Fruit fly (Drosophila melanogaster) whole organism, embryonic: ENCODE results near the gene CG13984.

ENCODE experiments used
- Atf6 ChIP-seq: fragments of 200-800 bp; sonication (Bioruptor generic); IDR thresholded peaks from 2 replicates; pipeline ENCODE4 v1.3.6; 2022; ENCODE audit warnings: missing biosample characterization, missing genetic modification characterization
- B-H2 ChIP-seq: fragments of 200-800 bp; sonication (Bioruptor generic); optimal IDR thresholded peaks from 2 replicates; lab custom pipeline; 2018; ENCODE audit warnings: missing biosample characterization, mild to moderate bottlenecking, missing genetic modification characterization
- Bgb ChIP-seq: fragments of 200-800 bp; sonication (Bioruptor generic); IDR thresholded peaks from 2 replicates; pipeline ENCODE4 v1.3.6; 2022; ENCODE audit warnings: missing biosample characterization, missing genetic modification characterization; ENCODE audit not compliant: partially characterized antibody
- Blimp-1 ChIP-seq: fragments of 200-800 bp; sonication (Bioruptor generic); optimal IDR thresholded peaks from 3 replicates; lab custom pipeline; 2018; ENCODE audit warnings: missing biosample characterization, missing genetic modification characterization, mild to moderate bottlenecking, moderate library complexity, missing genetic modification reagents
- CG10267 ChIP-seq: fragments of 200-800 bp; sonication (Bioruptor generic); optimal IDR thresholded peaks from 2 replicates; lab custom pipeline; 2018; ENCODE audit warnings: missing biosample characterization, mild to moderate bottlenecking, missing genetic modification characterization, moderate library complexity
- CG11398 ChIP-seq: fragments of 200-800 bp; sonication (Bioruptor generic); optimal IDR thresholded peaks from 2 replicates; lab custom pipeline; 2016; ENCODE audit warnings: missing biosample characterization, missing genetic modification characterization
- CG14441 ChIP-seq: fragments of 200-800 bp; sonication (Bioruptor generic); IDR thresholded peaks from 2 replicates; pipeline ENCODE4 v1.3.6; 2022; ENCODE audit warnings: missing biosample characterization, missing genetic modification characterization
- CG14667 ChIP-seq: fragments of 200-800 bp; sonication (Bioruptor generic); IDR thresholded peaks from 2 replicates; pipeline ENCODE4 v1.3.6; 2022; ENCODE audit warnings: missing biosample characterization, missing genetic modification characterization
- CG15514 ChIP-seq: fragments of 200-800 bp; sonication (Bioruptor generic); optimal IDR thresholded peaks from 3 replicates; lab custom pipeline; 2017; ENCODE audit warnings: missing biosample characterization, missing genetic modification characterization, mild to moderate bottlenecking, moderate library complexity, missing genetic modification reagents
- CG17328 ChIP-seq: fragments of 200-800 bp; sonication (Bioruptor generic); IDR thresholded peaks from 2 replicates; pipeline ENCODE4 v1.3.6; 2022; ENCODE audit warnings: missing biosample characterization, missing genetic modification characterization
- CG17568 ChIP-seq: fragments of 200-800 bp; sonication (Bioruptor generic); optimal IDR thresholded peaks from 2 replicates; lab custom pipeline; 2018; ENCODE audit warnings: missing biosample characterization, mild to moderate bottlenecking, missing genetic modification characterization, moderate library complexity
- CG18262 ChIP-seq: fragments of 200-800 bp; optimal IDR thresholded peaks from 3 replicates; lab custom pipeline; 2019; ENCODE audit warnings: missing biosample characterization, mild to moderate bottlenecking, missing genetic modification characterization, moderate library complexity
- CG2199 ChIP-seq: fragments of 200-800 bp; sonication (Bioruptor generic); IDR thresholded peaks from 3 replicates; pipeline ENCODE4 v1.3.6; 2022; ENCODE audit warnings: missing biosample characterization, missing genetic modification characterization
- CG2202 ChIP-seq: fragments of 200-800 bp; sonication (Bioruptor generic); optimal IDR thresholded peaks from 2 replicates; lab custom pipeline; 2018; ENCODE audit warnings: missing biosample characterization, mild to moderate bottlenecking, missing genetic modification characterization
- CG30020 ChIP-seq: fragments of 200-800 bp; optimal IDR thresholded peaks from 2 replicates; lab custom pipeline; 2019; ENCODE audit warnings: missing biosample characterization, mild to moderate bottlenecking, missing genetic modification characterization, moderate library complexity
- CG33557 ChIP-seq: fragments of 200-800 bp; sonication (Bioruptor generic); optimal IDR thresholded peaks from 2 replicates; lab custom pipeline; 2019; ENCODE audit warnings: missing biosample characterization, mild to moderate bottlenecking, missing genetic modification characterization, moderate library complexity
- CG34422 ChIP-seq: fragments of 200-800 bp; sonication (Bioruptor generic); IDR thresholded peaks from 3 replicates; pipeline ENCODE4 v1.3.6; 2022; ENCODE audit warnings: missing biosample characterization, missing genetic modification characterization
- CG42726 ChIP-seq: fragments of 200-800 bp; sonication (Bioruptor generic); IDR thresholded peaks from 2 replicates; pipeline ENCODE4 v1.3.6; 2022; ENCODE audit warnings: missing biosample characterization, missing genetic modification characterization; ENCODE audit not compliant: partially characterized antibody
- CG6175 ChIP-seq: fragments of 200-800 bp; sonication (Bioruptor generic); IDR thresholded peaks from 3 replicates; pipeline ENCODE4 v1.3.6; 2022; ENCODE audit warnings: missing biosample characterization, missing genetic modification characterization
- CG6791 ChIP-seq: fragments of 200-800 bp; sonication (Bioruptor generic); IDR thresholded peaks from 3 replicates; pipeline ENCODE4 v1.3.6; 2022; ENCODE audit warnings: missing biosample characterization, missing genetic modification characterization; ENCODE audit not compliant: partially characterized antibody
- CG7786 ChIP-seq: fragments of 200-800 bp; sonication (Bioruptor generic); optimal IDR thresholded peaks from 2 replicates; lab custom pipeline; 2016; ENCODE audit warnings: missing biosample characterization, missing genetic modification characterization
- CG8765 ChIP-seq: fragments of 200-800 bp; sonication (Bioruptor generic); IDR thresholded peaks from 2 replicates; pipeline ENCODE4 v1.3.6; 2022; ENCODE audit warnings: missing biosample characterization, missing genetic modification characterization
- CHES-1-like ChIP-seq: fragments of 200-800 bp; sonication (Bioruptor generic); optimal IDR thresholded peaks from 2 replicates; lab custom pipeline; 2016; ENCODE audit warnings: missing biosample characterization, missing genetic modification characterization
- Chrac-16 ChIP-seq: fragments of 200-800 bp; sonication (Bioruptor generic); optimal IDR thresholded peaks from 3 replicates; lab custom pipeline; 2016; ENCODE audit warnings: missing biosample characterization, missing genetic modification characterization
- D ChIP-seq, 2 experiments: fragments of 200-800 bp in 1 of 2; fragments of >200 bp in 1 of 2; sonication (Bioruptor generic) in 1 of 2; optimal IDR thresholded peaks; 2 replicates in 1 of 2; 3 replicates in 1 of 2; lab custom pipeline; 2017; ENCODE audit warnings: mild to moderate bottlenecking in 1 of 2, missing biosample characterization in 1 of 2, missing genetic modification characterization in 1 of 2, missing genetic modification reagents in 1 of 2
- Dfd ChIP-seq, 2 experiments: fragments of >200 bp; optimal IDR thresholded peaks; 2 replicates each; lab custom pipeline; 2017; ENCODE audit warnings: missing biosample characterization in 2 of 2, missing genetic modification characterization in 2 of 2
- Dref ChIP-seq: fragments of 200-800 bp; sonication (Bioruptor generic); IDR thresholded peaks from 2 replicates; pipeline ENCODE4 v1.3.6; 2022; ENCODE audit warnings: missing biosample characterization, missing genetic modification characterization
- Ets97D ChIP-seq: fragments of 200-800 bp; sonication (Bioruptor generic); optimal IDR thresholded peaks from 3 replicates; lab custom pipeline; 2016; ENCODE audit warnings: missing biosample characterization, missing genetic modification characterization
- Hr78 ChIP-seq, 2 experiments: fragments of 200-800 bp in 1 of 2; fragments of >200 bp in 1 of 2; sonication (Bioruptor generic) in 1 of 2; optimal IDR thresholded peaks; 2 replicates each; lab custom pipeline; 2017 to 2019; ENCODE audit warnings: missing biosample characterization in 2 of 2, missing genetic modification characterization in 2 of 2, mild to moderate bottlenecking in 1 of 2, moderate library complexity in 1 of 2
- Sin3A ChIP-seq: fragments of >200 bp; optimal IDR thresholded peaks from 2 replicates; lab custom pipeline; 2018
- Spps ChIP-seq: fragments of 200-800 bp; sonication (Bioruptor generic); optimal IDR thresholded peaks from 2 replicates; lab custom pipeline; 2018; ENCODE audit warnings: missing biosample characterization, mild to moderate bottlenecking, missing genetic modification characterization
- Trl ChIP-seq, 3 experiments: fragments of >200 bp in 2 of 3; fragments of 200-800 bp in 1 of 3; sonication (Bioruptor generic) in 1 of 3; optimal IDR thresholded peaks; 2 replicates in 1 of 3; 3 replicates in 2 of 3; lab custom pipeline; 2016 to 2017; ENCODE audit warnings: missing biosample characterization in 1 of 3, missing genetic modification characterization in 1 of 3
- bcd ChIP-seq: fragments of 200-800 bp; sonication (Bioruptor generic); optimal IDR thresholded peaks from 2 replicates; lab custom pipeline; 2017; ENCODE audit warnings: missing biosample characterization, mild to moderate bottlenecking, missing genetic modification characterization
- cas ChIP-seq: fragments of 200-800 bp; sonication (Bioruptor generic); IDR thresholded peaks from 2 replicates; pipeline ENCODE4 v1.3.6; 2022; ENCODE audit warnings: missing biosample characterization, missing genetic modification characterization
- croc ChIP-seq: fragments of 200-800 bp; sonication (Bioruptor generic); conservative IDR thresholded peaks from 3 replicates; pipeline ENCODE4 v1.3.6; 2022; ENCODE audit warnings: missing biosample characterization, missing genetic modification characterization
- cwo ChIP-seq: fragments of 200-800 bp; sonication (Bioruptor generic); optimal IDR thresholded peaks from 3 replicates; lab custom pipeline; 2017; ENCODE audit warnings: missing biosample characterization, missing genetic modification characterization, mild to moderate bottlenecking, moderate library complexity, missing genetic modification reagents
- da ChIP-seq: fragments of 200-800 bp; sonication (Bioruptor generic); optimal IDR thresholded peaks from 2 replicates; lab custom pipeline; 2016; ENCODE audit warnings: missing biosample characterization, missing genetic modification characterization
- dimm ChIP-seq: fragments of 200-800 bp; sonication (Bioruptor generic); IDR thresholded peaks from 2 replicates; pipeline ENCODE4 v1.3.6; 2022; ENCODE audit warnings: missing biosample characterization, missing genetic modification characterization
- emc ChIP-seq: fragments of 200-800 bp; sonication (Bioruptor generic); optimal IDR thresholded peaks from 2 replicates; lab custom pipeline; 2016; ENCODE audit warnings: missing biosample characterization, missing genetic modification characterization
- eyg ChIP-seq: fragments of 200-800 bp; sonication (Bioruptor generic); optimal IDR thresholded peaks from 3 replicates; lab custom pipeline; 2016; ENCODE audit warnings: missing biosample characterization, missing genetic modification characterization
- ftz-f1 ChIP-seq: fragments of 200-800 bp; sonication (Bioruptor generic); optimal IDR thresholded peaks from 2 replicates; lab custom pipeline; 2016; ENCODE audit warnings: missing biosample characterization, missing genetic modification characterization
- h ChIP-seq: fragments of >200 bp; optimal IDR thresholded peaks from 2 replicates; lab custom pipeline; 2017
- hbn ChIP-seq: fragments of 200-800 bp; sonication (Bioruptor generic); IDR thresholded peaks from 2 replicates; pipeline ENCODE4 v1.3.6; 2022; ENCODE audit warnings: missing biosample characterization, missing genetic modification characterization; ENCODE audit not compliant: partially characterized antibody
- jigr1 ChIP-seq: fragments of 200-800 bp; sonication (Bioruptor generic); IDR thresholded peaks from 3 replicates; pipeline ENCODE4 v1.3.6; 2022; ENCODE audit warnings: missing biosample characterization, missing genetic modification characterization
- onecut ChIP-seq: fragments of 200-800 bp; sonication (Bioruptor generic); IDR thresholded peaks from 2 replicates; pipeline ENCODE4 v1.3.6; 2022; ENCODE audit warnings: missing biosample characterization, missing genetic modification characterization
- pho ChIP-seq: fragments of 200-800 bp; sonication (Bioruptor generic); optimal IDR thresholded peaks from 2 replicates; lab custom pipeline; 2016; ENCODE audit warnings: missing biosample characterization, missing genetic modification characterization
- seq ChIP-seq: fragments of 200-800 bp; sonication (Bioruptor generic); IDR thresholded peaks from 2 replicates; pipeline ENCODE4 v1.3.6; 2022; ENCODE audit warnings: missing biosample characterization, missing genetic modification characterization
- stc ChIP-seq: fragments of 200-800 bp; sonication (Bioruptor generic); IDR thresholded peaks from 2 replicates; pipeline ENCODE4 v1.3.6; 2022; ENCODE audit warnings: missing biosample characterization, missing genetic modification characterization
- tup ChIP-seq: fragments of 200-800 bp; sonication (Bioruptor generic); optimal IDR thresholded peaks from 2 replicates; lab custom pipeline; 2016; ENCODE audit warnings: missing biosample characterization, mild to moderate bottlenecking, missing genetic modification characterization, moderate library complexity
- twi ChIP-seq: fragments of 200-800 bp; optimal IDR thresholded peaks from 2 replicates; lab custom pipeline; 2019; ENCODE audit warnings: missing biosample characterization, mild to moderate bottlenecking, missing genetic modification characterization, moderate library complexity
- z ChIP-seq: fragments of 200-800 bp; sonication (Bioruptor generic); IDR thresholded peaks from 3 replicates; pipeline ENCODE4 v1.3.6; 2022; ENCODE audit warnings: missing biosample characterization, missing genetic modification characterization

CG13984 gene

DNA sequence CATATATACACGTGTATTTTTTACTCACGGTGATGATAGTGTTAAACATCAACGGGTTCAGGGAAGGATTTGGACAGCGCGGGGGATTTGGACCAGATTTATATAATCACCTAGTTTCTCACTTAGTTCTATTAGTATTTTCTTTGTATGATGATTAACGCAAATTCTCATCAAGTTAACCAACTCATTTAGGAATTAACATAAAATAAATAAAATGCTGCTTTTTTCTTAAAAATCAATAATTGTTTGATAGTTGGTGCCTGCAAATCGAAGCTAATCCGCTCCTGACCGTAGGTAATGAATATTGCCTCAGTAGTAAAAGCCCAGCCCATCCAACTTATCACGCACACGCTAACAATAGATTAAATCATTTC lies 43.2 kb downstream of the CG13984 start (continued):
- TF ChIP-seq Trl (optimal IDR thresholded peaks at IDR 0.05; lab: Kevin White, UChicago) (no peak), Trl (GFP tag; optimal IDR thresholded peaks at IDR 0.05; lab: Kevin White, UChicago) (peak; percentile 69), CG15514 (GFP tag; lab: Kevin White, UChicago) (peak; percentile 73), CG6175 (peak; percentile 57; the same call in 2 of the 3 replicates), Sin3A (no peak), h (lab: Kevin White, UChicago) (no peak), Chrac-16 (GFP tag; lab: Kevin White, UChicago) (peak; percentile 77), B-H2 (peak; percentile 88), D (optimal IDR thresholded peaks at IDR 0.05; lab: Kevin White, UChicago) (no peak), D (GFP tag; optimal IDR thresholded peaks at IDR 0.05; lab: Kevin White, UChicago) (peak; percentile 63), CG11398 (GFP tag; lab: Kevin White, UChicago) (no peak), emc (peak; percentile 47), twi (tag; lab: Kevin White, UChicago) (peak; percentile 63), Hr78 (GFP tag; optimal IDR thresholded peaks at IDR 0.05; lab: Kevin White, UChicago) (peak in 1 of 2 experiments; percentile 60), Atf6 (GFP tag; lab: Robert Waterston, UW) (peak; percentile 86), eyg (GFP tag; lab: Kevin White, UChicago) (peak; percentile 70), CG17568 (no peak), CG6791 (GFP tag; lab: Robert Waterston, UW) (no peak), onecut (GFP tag; lab: Robert Waterston, UW) (peak; percentile 42), bcd (GFP tag; lab: Kevin White, UChicago) (peak; percentile 84), CG34422 (peak; percentile 87), tup (GFP tag; lab: Kevin White, UChicago) (peak; percentile 38), CHES-1-like (GFP tag; lab: Kevin White, UChicago) (peak; percentile 83), da (GFP tag; lab: Kevin White, UChicago) (peak; percentile 38), z (GFP tag; lab: Robert Waterston, UW) (no peak), ftz-f1 (GFP tag; lab: Kevin White, UChicago) (no peak), jigr1 (GFP tag; lab: Robert Waterston, UW) (peak; percentile 79; the same call in 2 of the 3 replicates), Blimp-1 (GFP tag; lab: Kevin White, UChicago) (peak; percentile 72), stc (GFP tag; lab: Robert Waterston, UW) (peak; percentile 77), CG30020 (tag; lab: Kevin White, UChicago) (peak; percentile 9), Bgb (GFP tag; lab: Robert Waterston, UW) (peak; percentile 57), CG42726 (GFP tag; lab: Robert Waterston, UW) (no peak), Spps (tag; lab: Kevin White, UChicago) (peak; percentile 2), CG7786 (peak; percentile 79), CG17328 (GFP tag; lab: Robert Waterston, UW) (peak; percentile 36), CG14441 (peak; percentile 88), CG14667 (peak; percentile 74), cas (GFP tag; lab: Robert Waterston, UW) (peak; percentile 73), dimm (GFP tag; lab: Robert Waterston, UW) (peak; percentile 71), CG2202 (tag; lab: Kevin White, UChicago) (no peak), CG2199 (GFP tag; lab: Robert Waterston, UW) (no peak), Ets97D (GFP tag; lab: Kevin White, UChicago) (peak; percentile 29), hbn (GFP tag; lab: Robert Waterston, UW) (no peak), CG18262 (tag; lab: Kevin White, UChicago) (peak; percentile 74), Dfd (GFP tag; optimal IDR thresholded peaks at IDR 0.05; lab: Kevin White, UChicago) (no peak), CG10267 (peak; percentile 66), cwo (GFP tag; lab: Kevin White, UChicago) (peak; percentile 98), croc (GFP tag; lab: Robert Waterston, UW) (peak; percentile 59; the same call in 2 of the 3 replicates), CG8765 (GFP tag; lab: Robert Waterston, UW) (peak; percentile 55; the same call in 1 of the 2 replicates), Dref (GFP tag; lab: Robert Waterston, UW) (no peak), pho (GFP tag; lab: Kevin White, UChicago) (peak; percentile 75), seq (no peak; the same call in 1 of the 2 replicates), CG33557 (no peak)
